Fruit fly (Drosophila melanogaster) whole organism, embryonic: ENCODE measurements around the gene CG31174.
A peak's percentile ranks its signal among the peaks of the same experiment; 100 is the strongest.

Experiments used
- Abd-B ChIP-seq: fragments of 200-800 bp; sonication (Bioruptor generic); optimal IDR thresholded peaks from 2 replicates; lab custom pipeline; 2018; ENCODE audit warnings: missing biosample characterization, mild to moderate bottlenecking, missing genetic modification characterization, moderate library complexity
- CG10654 ChIP-seq: fragments of 200-800 bp; sonication (Bioruptor generic); optimal IDR thresholded peaks from 2 replicates; lab custom pipeline; 2016; ENCODE audit warnings: missing biosample characterization, missing genetic modification characterization
- CG11247 ChIP-seq: fragments of 200-800 bp; sonication (Bioruptor generic); IDR thresholded peaks from 2 replicates; pipeline ENCODE4 v1.3.6; 2022; ENCODE audit warnings: missing biosample characterization, missing genetic modification characterization
- CG11723 ChIP-seq: fragments of 200-800 bp; sonication (Bioruptor generic); optimal IDR thresholded peaks from 2 replicates; lab custom pipeline; 2017; ENCODE audit warnings: missing biosample characterization, mild to moderate bottlenecking, missing genetic modification characterization
- CG12299 ChIP-seq: fragments of 200-800 bp; sonication (Bioruptor generic); optimal IDR thresholded peaks from 2 replicates; lab custom pipeline; 2018; ENCODE audit warnings: missing biosample characterization, mild to moderate bottlenecking, missing genetic modification characterization
- CG13287 ChIP-seq: fragments of 200-800 bp; sonication (Bioruptor generic); IDR thresholded peaks from 2 replicates; pipeline ENCODE4 v1.3.6; 2022; ENCODE audit warnings: missing biosample characterization, missing genetic modification characterization; ENCODE audit not compliant: partially characterized antibody
- CG15269 ChIP-seq: fragments of 200-800 bp; sonication (Bioruptor generic); optimal IDR thresholded peaks from 2 replicates; lab custom pipeline; 2018; ENCODE audit warnings: missing biosample characterization, mild to moderate bottlenecking, missing genetic modification characterization, moderate library complexity
- CG15514 ChIP-seq: fragments of 200-800 bp; sonication (Bioruptor generic); optimal IDR thresholded peaks from 3 replicates; lab custom pipeline; 2017; ENCODE audit warnings: missing biosample characterization, missing genetic modification characterization, mild to moderate bottlenecking, moderate library complexity, missing genetic modification reagents
- CG2202 ChIP-seq: fragments of 200-800 bp; sonication (Bioruptor generic); optimal IDR thresholded peaks from 2 replicates; lab custom pipeline; 2018; ENCODE audit warnings: missing biosample characterization, mild to moderate bottlenecking, missing genetic modification characterization
- CG2712 ChIP-seq: fragments of 200-800 bp; optimal IDR thresholded peaks from 3 replicates; lab custom pipeline; 2019; ENCODE audit warnings: missing biosample characterization, mild to moderate bottlenecking, missing genetic modification characterization, moderate library complexity
- CG3065 ChIP-seq: fragments of 200-800 bp; sonication (Bioruptor generic); optimal IDR thresholded peaks from 2 replicates; lab custom pipeline; 2016; ENCODE audit warnings: missing biosample characterization, missing genetic modification characterization
- CG31365 ChIP-seq: fragments of 200-800 bp; sonication (Bioruptor generic); optimal IDR thresholded peaks from 2 replicates; lab custom pipeline; 2018; ENCODE audit warnings: missing biosample characterization, mild to moderate bottlenecking, missing genetic modification characterization
- CG32767 ChIP-seq: fragments of 200-800 bp; sonication (Bioruptor generic); IDR thresholded peaks from 2 replicates; pipeline ENCODE4 v1.3.6; 2022; ENCODE audit warnings: missing biosample characterization, missing genetic modification characterization
- CG3726 ChIP-seq: fragments of 200-800 bp; sonication (Bioruptor generic); IDR thresholded peaks from 3 replicates; pipeline ENCODE4, ENCODE4 v1.3.6; 2022; ENCODE audit warnings: missing biosample characterization, missing genetic modification characterization
- CG9609 ChIP-seq: fragments of 200-800 bp; sonication (Bioruptor generic); optimal IDR thresholded peaks from 3 replicates; lab custom pipeline; 2016; ENCODE audit warnings: missing biosample characterization, missing genetic modification characterization
- Chrac-16 ChIP-seq: fragments of 200-800 bp; sonication (Bioruptor generic); optimal IDR thresholded peaks from 3 replicates; lab custom pipeline; 2016; ENCODE audit warnings: missing biosample characterization, missing genetic modification characterization
- CkIIα-i1 ChIP-seq: fragments of 200-800 bp; sonication (Bioruptor generic); IDR thresholded peaks from 2 replicates; pipeline ENCODE4 v1.3.6; 2022; ENCODE audit warnings: missing biosample characterization, missing genetic modification characterization
- D ChIP-seq, 2 experiments: fragments of 200-800 bp in 1 of 2; fragments of >200 bp in 1 of 2; sonication (Bioruptor generic) in 1 of 2; optimal IDR thresholded peaks; 2 replicates in 1 of 2; 3 replicates in 1 of 2; lab custom pipeline; 2017; ENCODE audit warnings: mild to moderate bottlenecking in 1 of 2, missing biosample characterization in 1 of 2, missing genetic modification characterization in 1 of 2, missing genetic modification reagents in 1 of 2
- Dp ChIP-seq: fragments of 200-800 bp; sonication (Bioruptor generic); optimal IDR thresholded peaks from 2 replicates; lab custom pipeline; 2018; ENCODE audit warnings: missing biosample characterization, mild to moderate bottlenecking, missing genetic modification characterization, moderate library complexity
- Hr3 ChIP-seq: fragments of 200-800 bp; sonication (Bioruptor generic); optimal IDR thresholded peaks from 3 replicates; lab custom pipeline; 2016; ENCODE audit warnings: missing biosample characterization, missing genetic modification characterization
- Jarid2 ChIP-seq: fragments of 200-800 bp; sonication (Bioruptor generic); optimal IDR thresholded peaks from 3 replicates; lab custom pipeline; 2017; ENCODE audit warnings: mild to moderate bottlenecking, missing biosample characterization, missing genetic modification reagents, missing genetic modification characterization
- Mes4 ChIP-seq: fragments of 200-800 bp; sonication (Bioruptor generic); optimal IDR thresholded peaks from 2 replicates; lab custom pipeline; 2016; ENCODE audit warnings: missing biosample characterization, missing genetic modification characterization
- Opbp ChIP-seq: fragments of 200-800 bp; sonication (Bioruptor generic); IDR thresholded peaks from 3 replicates; pipeline ENCODE4 v1.3.6; 2022; ENCODE audit warnings: missing biosample characterization, missing genetic modification characterization; ENCODE audit not compliant: partially characterized antibody
- Poxn ChIP-seq: fragments of 200-800 bp; sonication (Bioruptor generic); IDR thresholded peaks from 2 replicates; pipeline ENCODE4 v1.3.6; 2022; ENCODE audit warnings: missing biosample characterization, missing genetic modification characterization
- abd-A ChIP-seq: fragments of 200-800 bp; sonication (Bioruptor generic); optimal IDR thresholded peaks from 3 replicates; lab custom pipeline; 2019; ENCODE audit warnings: missing biosample characterization, mild to moderate bottlenecking, missing genetic modification characterization, moderate library complexity
- al ChIP-seq: fragments of 200-800 bp; sonication (Bioruptor generic); IDR thresholded peaks from 2 replicates; pipeline ENCODE4 v1.3.6; 2022; ENCODE audit warnings: missing biosample characterization, missing genetic modification characterization
- amos ChIP-seq: fragments of 200-800 bp; sonication (Bioruptor generic); IDR thresholded peaks from 2 replicates; pipeline ENCODE4 v1.3.6; 2022; ENCODE audit warnings: missing biosample characterization, missing genetic modification characterization; ENCODE audit not compliant: partially characterized antibody
- ara ChIP-seq: fragments of 200-800 bp; sonication (Bioruptor generic); IDR thresholded peaks from 2 replicates; pipeline ENCODE4 v1.3.6; 2022; ENCODE audit warnings: missing biosample characterization, missing genetic modification characterization
- cad ChIP-seq: fragments of >200 bp; optimal IDR thresholded peaks from 2 replicates; lab custom pipeline; 2017; ENCODE audit warnings: missing biosample characterization, missing genetic modification characterization
- caup ChIP-seq: fragments of 200-800 bp; sonication (Bioruptor generic); optimal IDR thresholded peaks from 3 replicates; lab custom pipeline; 2017; ENCODE audit warnings: missing biosample characterization, mild to moderate bottlenecking, missing genetic modification characterization, moderate library complexity; ENCODE audit not compliant: severe bottlenecking
- chif ChIP-seq, 2 experiments: fragments of 200-800 bp; sonication (Bioruptor generic); optimal IDR thresholded peaks; 3 replicates each; lab custom pipeline; 2016; ENCODE audit warnings: missing biosample characterization in 2 of 2, missing genetic modification characterization in 2 of 2
- chinmo ChIP-seq: fragments of 200-800 bp; sonication (Bioruptor generic); IDR thresholded peaks from 4 replicates; pipeline ENCODE4 v1.3.6; 2022; ENCODE audit warnings: missing biosample characterization, missing genetic modification characterization; ENCODE audit not compliant: partially characterized antibody
- cwo ChIP-seq: fragments of 200-800 bp; sonication (Bioruptor generic); optimal IDR thresholded peaks from 3 replicates; lab custom pipeline; 2017; ENCODE audit warnings: missing biosample characterization, missing genetic modification characterization, mild to moderate bottlenecking, moderate library complexity, missing genetic modification reagents
- gcm2 ChIP-seq: fragments of 200-800 bp; sonication (Bioruptor generic); optimal IDR thresholded peaks from 2 replicates; lab custom pipeline; 2016; ENCODE audit warnings: missing biosample characterization, missing genetic modification characterization
- gt ChIP-seq: fragments of 200-800 bp; sonication (Bioruptor generic); IDR thresholded peaks from 2 replicates; pipeline ENCODE4 v1.3.6; 2022; ENCODE audit warnings: missing biosample characterization, missing genetic modification characterization
- insv ChIP-seq, 2 experiments: fragments of 200-800 bp; sonication (Bioruptor generic); optimal IDR thresholded peaks; 3 replicates each; lab custom pipeline; 2016 to 2018; ENCODE audit warnings: missing biosample characterization in 2 of 2, missing genetic modification characterization in 2 of 2
- lab ChIP-seq: fragments of 200-800 bp; sonication (Bioruptor generic); optimal IDR thresholded peaks from 3 replicates; lab custom pipeline; 2017; ENCODE audit warnings: missing biosample characterization, missing genetic modification characterization, mild to moderate bottlenecking, moderate library complexity, missing genetic modification reagents
- lmd ChIP-seq: fragments of 200-800 bp; sonication (Bioruptor generic); IDR thresholded peaks from 2 replicates; pipeline ENCODE4 v1.3.6; 2022; ENCODE audit warnings: missing biosample characterization, missing genetic modification characterization
- mirr ChIP-seq: fragments of 200-800 bp; sonication (Bioruptor generic); optimal IDR thresholded peaks from 3 replicates; lab custom pipeline; 2018; ENCODE audit warnings: missing biosample characterization, mild to moderate bottlenecking, missing genetic modification characterization
- pb ChIP-seq: fragments of 200-800 bp; sonication (Bioruptor generic); optimal IDR thresholded peaks from 3 replicates; lab custom pipeline; 2016; ENCODE audit warnings: missing biosample characterization, missing genetic modification characterization
- pita ChIP-seq: fragments of 200-800 bp; sonication (Bioruptor generic); optimal IDR thresholded peaks from 2 replicates; lab custom pipeline; 2017; ENCODE audit warnings: missing biosample characterization, mild to moderate bottlenecking, missing genetic modification characterization
- pnt ChIP-seq: fragments of 200-800 bp; sonication (Bioruptor generic); optimal IDR thresholded peaks from 3 replicates; lab custom pipeline; 2016; ENCODE audit warnings: missing biosample characterization, missing genetic modification characterization
- sc ChIP-seq, 3 experiments: fragments of >200 bp in 2 of 3; fragments of 200-800 bp in 1 of 3; sonication (Bioruptor generic) in 1 of 3; optimal IDR thresholded peaks; 2 replicates in 2 of 3; 3 replicates in 1 of 3; lab custom pipeline; 2017; ENCODE audit warnings: mild to moderate bottlenecking in 1 of 3, missing biosample characterization in 1 of 3, missing genetic modification characterization in 1 of 3, missing genetic modification reagents in 1 of 3
- sna ChIP-seq: fragments of 200-800 bp; sonication (Bioruptor generic); IDR thresholded peaks from 2 replicates; pipeline ENCODE4 v1.3.6; 2022; ENCODE audit warnings: missing biosample characterization, missing genetic modification characterization; ENCODE audit not compliant: partially characterized antibody
- unc-4 ChIP-seq: fragments of 200-800 bp; sonication (Bioruptor generic); IDR thresholded peaks from 2 replicates; pipeline ENCODE4 v1.3.6; 2022; ENCODE audit warnings: missing biosample characterization, missing genetic modification characterization; ENCODE audit not compliant: partially characterized antibody
- usp ChIP-seq: fragments of >200 bp; optimal IDR thresholded peaks from 2 replicates; lab custom pipeline; 2017; ENCODE audit warnings: missing biosample characterization, missing genetic modification characterization
- vfl ChIP-seq: fragments of 200-800 bp; sonication (Bioruptor generic); optimal IDR thresholded peaks from 2 replicates; lab custom pipeline; 2016; ENCODE audit warnings: missing biosample characterization, missing genetic modification characterization
- zf30C ChIP-seq: fragments of 200-800 bp; sonication (Bioruptor generic); optimal IDR thresholded peaks from 3 replicates; lab custom pipeline; 2018; ENCODE audit warnings: missing biosample characterization, mild to moderate bottlenecking, missing genetic modification characterization

CG31174 gene

dm6 chr3R:21823699-21824406 lies 45.5 kb downstream of the CG31174 start (continued):
- TF ChIP-seq cad (GFP tag; lab: Kevin White, UChicago): no peak
- no peak for TF ChIP-seq lmd (GFP tag; lab: Robert Waterston, UW)
- no peak for TF ChIP-seq CG32767
- TF ChIP-seq al (GFP tag; lab: Robert Waterston, UW): no peak
- no peak for TF ChIP-seq CkIIα-i1 (GFP tag; lab: Robert Waterston, UW)
- TF ChIP-seq CG15514 (GFP tag; lab: Kevin White, UChicago): no peak
- TF ChIP-seq gcm2: no peak
- no peak for TF ChIP-seq D (optimal IDR thresholded peaks at IDR 0.05; lab: Kevin White, UChicago)
- TF ChIP-seq D (GFP tag; optimal IDR thresholded peaks at IDR 0.05; lab: Kevin White, UChicago): peak; percentile 49
- peak; percentile 5 for TF ChIP-seq Jarid2 (GFP tag; lab: Kevin White, UChicago)
- TF ChIP-seq sna (GFP tag; lab: Robert Waterston, UW): no peak
- TF ChIP-seq gt (GFP tag; lab: Robert Waterston, UW): no peak
- no peak for TF ChIP-seq pita (GFP tag; lab: Kevin White, UChicago)
- peak; percentile 25 for TF ChIP-seq lab (GFP tag; lab: Kevin White, UChicago)
- no peak for TF ChIP-seq caup (GFP tag; lab: Kevin White, UChicago)
- no peak for TF ChIP-seq Poxn (GFP tag; lab: Robert Waterston, UW)
- peak; percentile 28 for TF ChIP-seq CG15269 (tag; lab: Kevin White, UChicago)
- TF ChIP-seq cwo: peak; percentile 8
- no peak for TF ChIP-seq usp (GFP tag; lab: Kevin White, UChicago)
- TF ChIP-seq CG11723: no peak
- TF ChIP-seq CG12299: no peak
- TF ChIP-seq pb (GFP tag; lab: Kevin White, UChicago): no peak
- peak; percentile 26 for TF ChIP-seq CG10654 (GFP tag; lab: Kevin White, UChicago)
- no peak for TF ChIP-seq Mes4 (GFP tag; lab: Kevin White, UChicago)
- no peak for TF ChIP-seq Hr3
- no peak for TF ChIP-seq CG9609 (GFP tag; lab: Kevin White, UChicago)
- no peak for TF ChIP-seq CG3065
- no peak for TF ChIP-seq CG11247 (GFP tag; lab: Robert Waterston, UW)
- no peak for TF ChIP-seq Chrac-16 (GFP tag; lab: Kevin White, UChicago)
- TF ChIP-seq unc-4: no peak
- no peak for TF ChIP-seq zf30C (GFP tag; lab: Kevin White, UChicago)
- TF ChIP-seq Dp: no peak
- TF ChIP-seq mirr: no peak
- no peak for TF ChIP-seq chif (GFP tag; optimal IDR thresholded peaks at IDR 0.05; lab: Kevin White, UChicago)
- TF ChIP-seq CG3726 (GFP tag; lab: Robert Waterston, UW): no peak
- no peak for TF ChIP-seq vfl (GFP tag; lab: Kevin White, UChicago)
- TF ChIP-seq Opbp: no peak
- no peak for TF ChIP-seq insv (GFP tag; optimal IDR thresholded peaks at IDR 0.05; lab: Kevin White, UChicago)
- no peak for TF ChIP-seq CG2202 (tag; lab: Kevin White, UChicago)
- no peak for TF ChIP-seq abd-A (tag; lab: Kevin White, UChicago)
- no peak for TF ChIP-seq Abd-B (GFP tag; lab: Kevin White, UChicago)
- no peak for TF ChIP-seq ara
- TF ChIP-seq CG31365 (tag; lab: Kevin White, UChicago): no peak
- no peak for TF ChIP-seq amos (GFP tag; lab: Robert Waterston, UW)
- TF ChIP-seq CG2712 (tag; lab: Kevin White, UChicago): peak; percentile 66
- TF ChIP-seq CG13287 (GFP tag; lab: Robert Waterston, UW): no peak
- no peak for TF ChIP-seq sc (optimal IDR thresholded peaks at IDR 0.05; lab: Kevin White, UChicago)
- TF ChIP-seq sc (GFP tag; optimal IDR thresholded peaks at IDR 0.05; lab: Kevin White, UChicago): no peak
- TF ChIP-seq pnt (GFP tag; lab: Kevin White, UChicago): no peak
- TF ChIP-seq chinmo: no peak
